Worm (Caenorhabditis elegans) whole organism, late embryonic: Measurements from ENCODE around the gene srm-3.

Experiments used
- C38D4.7 ChIP-seq: fragments of 200-800 bp; sonication (Bioruptor generic); optimal IDR thresholded peaks from 2 replicates; lab custom pipeline; 2018; ENCODE audit warnings: mild to moderate bottlenecking, missing genetic modification characterization, moderate library complexity, missing compliant biosample characterization
- F13H6.1 ChIP-seq: sonication (generic microtip); optimal IDR thresholded peaks from 2 replicates; lab custom pipeline; 2016; ENCODE audit warnings: missing genetic modification characterization, missing compliant biosample characterization
- K02D7.2 ChIP-seq: sonication (generic microtip); optimal IDR thresholded peaks from 2 replicates; lab custom pipeline; 2017; ENCODE audit warnings: mild to moderate bottlenecking, missing genetic modification characterization, missing compliant biosample characterization
- K09A11.1 ChIP-seq: sonication (generic microtip); optimal IDR thresholded peaks from 2 replicates; lab custom pipeline; 2017; ENCODE audit warnings: antibody characterized with exemption, mild to moderate bottlenecking, missing genetic modification characterization, missing compliant biosample characterization; ENCODE audit not compliant: insufficient read depth
- Y22D7AL.16 ChIP-seq: sonication (generic microtip); optimal IDR thresholded peaks from 2 replicates; lab custom pipeline; 2016; ENCODE audit warnings: missing genetic modification characterization, missing compliant biosample characterization
- ahr-1 ChIP-seq: sonication (generic microtip); optimal IDR thresholded peaks from 2 replicates; lab custom pipeline; 2016; ENCODE audit warnings: missing genetic modification characterization, missing compliant biosample characterization
- ceh-18 ChIP-seq: sonication (generic microtip); optimal IDR thresholded peaks from 2 replicates; lab custom pipeline; 2016; ENCODE audit warnings: missing genetic modification characterization, missing compliant biosample characterization
- ceh-19 ChIP-seq: fragments of 200-800 bp; sonication (Bioruptor generic); optimal IDR thresholded peaks from 2 replicates; lab custom pipeline; 2018; ENCODE audit warnings: mild to moderate bottlenecking, missing genetic modification characterization, missing compliant biosample characterization
- ceh-22 ChIP-seq: sonication (generic microtip); optimal IDR thresholded peaks from 2 replicates; lab custom pipeline; 2017; ENCODE audit warnings: missing biosample characterization, missing genetic modification characterization
- ceh-24 ChIP-seq: sonication (generic microtip); optimal IDR thresholded peaks from 2 replicates; lab custom pipeline; 2016; ENCODE audit warnings: mild to moderate bottlenecking, missing genetic modification characterization, missing compliant biosample characterization
- ceh-31 ChIP-seq: sonication (generic microtip); optimal IDR thresholded peaks from 2 replicates; lab custom pipeline; 2016; ENCODE audit warnings: missing genetic modification characterization, missing compliant biosample characterization
- ceh-9 ChIP-seq: sonication (generic microtip); optimal IDR thresholded peaks from 2 replicates; lab custom pipeline; 2016; ENCODE audit warnings: mild to moderate bottlenecking, missing genetic modification characterization, inconsistent platforms, missing compliant biosample characterization
- che-1 ChIP-seq: sonication (generic microtip); optimal IDR thresholded peaks from 2 replicates; lab custom pipeline; 2016; ENCODE audit warnings: mild to moderate bottlenecking, missing genetic modification characterization, missing compliant biosample characterization
- dve-1 ChIP-seq: sonication (generic microtip); optimal IDR thresholded peaks from 2 replicates; lab custom pipeline; 2017; ENCODE audit warnings: antibody characterized with exemption, mild to moderate bottlenecking, missing genetic modification characterization, missing compliant biosample characterization
- elt-2 ChIP-seq: sonication (generic microtip); optimal IDR thresholded peaks from 2 replicates; lab custom pipeline; 2016; ENCODE audit warnings: missing genetic modification reagents, missing genetic modification characterization, missing compliant biosample characterization
- fkh-6 ChIP-seq: sonication (generic microtip); optimal IDR thresholded peaks from 2 replicates; lab custom pipeline; 2016; ENCODE audit warnings: missing genetic modification characterization, missing compliant biosample characterization
- gmeb-2 ChIP-seq: sonication (generic microtip); optimal IDR thresholded peaks from 2 replicates; lab custom pipeline; 2016; ENCODE audit warnings: missing genetic modification characterization, inconsistent platforms, missing compliant biosample characterization
- hlh-15 ChIP-seq: sonication (generic microtip); optimal IDR thresholded peaks from 2 replicates; lab custom pipeline; 2016; ENCODE audit warnings: missing genetic modification characterization, missing compliant biosample characterization
- hlh-30 ChIP-seq: sonication (generic microtip); optimal IDR thresholded peaks from 2 replicates; lab custom pipeline; 2017; ENCODE audit warnings: antibody characterized with exemption, missing genetic modification characterization, missing compliant biosample characterization; ENCODE audit not compliant: insufficient read depth
- lim-6 ChIP-seq: sonication (generic microtip); optimal IDR thresholded peaks from 2 replicates; lab custom pipeline; 2016; ENCODE audit warnings: missing genetic modification characterization, missing compliant biosample characterization
- nfya-1 ChIP-seq: sonication (generic microtip); optimal IDR thresholded peaks from 2 replicates; lab custom pipeline; 2017; ENCODE audit warnings: missing genetic modification characterization, mild to moderate bottlenecking, missing compliant biosample characterization, antibody characterized with exemption, moderate library complexity
- npax-4 ChIP-seq: sonication (generic microtip); optimal IDR thresholded peaks from 2 replicates; lab custom pipeline; 2016; ENCODE audit warnings: missing genetic modification characterization, missing compliant biosample characterization
- odd-2 ChIP-seq: sonication (generic microtip); optimal IDR thresholded peaks from 2 replicates; lab custom pipeline; 2017; ENCODE audit warnings: antibody characterized with exemption, mild to moderate bottlenecking, missing genetic modification characterization, missing compliant biosample characterization
- pag-3 ChIP-seq: sonication (generic microtip); optimal IDR thresholded peaks from 2 replicates; lab custom pipeline; 2016; ENCODE audit warnings: missing compliant biosample characterization, missing genetic modification characterization, borderline replicate concordance
- pat-9 ChIP-seq: fragments of 200-800 bp; sonication (Bioruptor generic); optimal IDR thresholded peaks from 2 replicates; lab custom pipeline; 2018; ENCODE audit warnings: mild to moderate bottlenecking, missing genetic modification characterization, moderate library complexity, missing compliant biosample characterization
- pha-4 ChIP-seq: fragments of 150-350 bp; optimal IDR thresholded peaks from 2 replicates; lab custom pipeline; 2018; ENCODE audit warnings: missing biosample characterization, missing genetic modification reagents, missing genetic modification characterization
- pqm-1 ChIP-seq: sonication (generic microtip); optimal IDR thresholded peaks from 2 replicates; lab custom pipeline; 2016; ENCODE audit warnings: missing genetic modification characterization, missing compliant biosample characterization
- pros-1 ChIP-seq: fragments of 150-350 bp; optimal IDR thresholded peaks from 2 replicates; lab custom pipeline; 2014; ENCODE audit warnings: missing biosample characterization, missing genetic modification reagents, missing genetic modification characterization
- rnt-1 ChIP-seq: sonication (generic microtip); optimal IDR thresholded peaks from 2 replicates; lab custom pipeline; 2016; ENCODE audit warnings: missing genetic modification characterization, missing compliant biosample characterization
- sdc-2 ChIP-seq: sonication (generic microtip); optimal IDR thresholded peaks from 2 replicates; lab custom pipeline; 2016; ENCODE audit warnings: missing genotype, missing genetic modification characterization, missing compliant biosample characterization
- sox-4 ChIP-seq: sonication (generic microtip); optimal IDR thresholded peaks from 2 replicates; lab custom pipeline; 2017; ENCODE audit warnings: mild to moderate bottlenecking, missing genetic modification characterization, inconsistent platforms, missing compliant biosample characterization
- syd-9 ChIP-seq: sonication (generic microtip); optimal IDR thresholded peaks from 2 replicates; lab custom pipeline; 2016; ENCODE audit warnings: mild to moderate bottlenecking, missing genetic modification characterization, moderate library complexity, missing compliant biosample characterization
- tbx-2 ChIP-seq: sonication (generic microtip); optimal IDR thresholded peaks from 2 replicates; lab custom pipeline; 2016; ENCODE audit warnings: missing genetic modification characterization, missing compliant biosample characterization
- tbx-7 ChIP-seq: sonication (generic microtip); optimal IDR thresholded peaks from 2 replicates; lab custom pipeline; 2016; ENCODE audit warnings: missing genotype, missing genetic modification characterization, missing compliant biosample characterization
- unc-42 ChIP-seq: sonication (generic microtip); optimal IDR thresholded peaks from 2 replicates; lab custom pipeline; 2016; ENCODE audit warnings: missing genotype, missing genetic modification characterization, missing compliant biosample characterization
- unc-55 ChIP-seq: sonication (generic microtip); optimal IDR thresholded peaks from 2 replicates; lab custom pipeline; 2017; ENCODE audit warnings: missing biosample characterization, missing genetic modification reagents, missing genetic modification characterization
- zip-5 ChIP-seq: sonication (generic microtip); optimal IDR thresholded peaks from 2 replicates; lab custom pipeline; 2016; ENCODE audit warnings: missing genetic modification characterization, missing compliant biosample characterization

srm-3 gene

ce11 chrIV:9647789-9648361 lies 907 bp upstream of the srm-3 start, which contains the start of gene amph-1:
TSS of gene amph-1 (minus strand) at chrIV:9647873.
- TF ChIP-seq unc-55: peak; percentile 25
- peak; percentile 0 for TF ChIP-seq dve-1 (tag; lab: Kevin White, UChicago)
- TF ChIP-seq unc-42 (tag; lab: Kevin White, UChicago): peak; percentile 11
- TF ChIP-seq pqm-1 (tag; lab: Kevin White, UChicago): no peak
- peak; percentile 43 for TF ChIP-seq ceh-31
- TF ChIP-seq nfya-1 (tag; lab: Kevin White, UChicago): peak; percentile 17
- no peak for TF ChIP-seq Y22D7AL.16 (tag; lab: Kevin White, UChicago)

ce11 chrIV:9651234-9651633 lies 2.5 kb downstream of the srm-3 start, which contains the start of gene chca-1:
TSS of gene chca-1 (plus strand) at chrIV:9651394.
- TF ChIP-seq elt-2 (peak; percentile 69), F13H6.1 (no peak)

DNA sequence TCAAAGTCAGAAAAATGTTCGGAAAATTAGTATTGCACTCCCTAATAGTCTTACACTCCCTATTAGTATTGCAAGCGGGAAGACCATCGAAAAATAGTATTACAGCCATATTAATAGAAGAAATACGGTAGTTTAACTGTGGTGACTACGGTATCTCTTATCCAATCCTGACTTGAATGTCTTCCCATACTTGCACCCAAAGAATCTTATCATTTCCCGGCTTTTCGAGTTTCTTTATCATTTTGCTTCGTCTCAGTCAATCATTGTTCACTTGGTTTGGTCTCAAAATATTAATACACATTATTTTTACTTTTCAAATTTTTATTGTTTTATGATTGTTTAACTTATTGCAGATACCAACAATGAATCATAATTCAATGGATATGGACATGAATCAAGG lies 4.4 kb downstream of the srm-3 start, which contains the start of gene F58G6.3:
Gene F58G6.3 (plus strand): TSS at position 352 of the 400 bp plus-strand sequence.
- TF ChIP-seq odd-2 (tag; lab: Kevin White, UChicago) (no peak), unc-42 (tag; lab: Kevin White, UChicago) (no peak), rnt-1 (no peak), che-1 (tag; lab: Kevin White, UChicago) (no peak), unc-55 (no peak), sdc-2 (tag; lab: Kevin White, UChicago) (no peak), tbx-7 (tag; lab: Kevin White, UChicago) (no peak), pha-4 (tag; lab: Kevin White, UChicago) (no peak), syd-9 (tag; lab: Kevin White, UChicago) (no peak), ceh-24 (tag; lab: Kevin White, UChicago) (no peak), pros-1 (tag; lab: Kevin White, UChicago) (no peak), npax-4 (tag; lab: Kevin White, UChicago) (no peak), ceh-19 (GFP tag; lab: Kevin White, UChicago) (no peak), ceh-18 (tag; lab: Kevin White, UChicago) (no peak), ceh-31 (no peak), K02D7.2 (no peak)

DNA sequence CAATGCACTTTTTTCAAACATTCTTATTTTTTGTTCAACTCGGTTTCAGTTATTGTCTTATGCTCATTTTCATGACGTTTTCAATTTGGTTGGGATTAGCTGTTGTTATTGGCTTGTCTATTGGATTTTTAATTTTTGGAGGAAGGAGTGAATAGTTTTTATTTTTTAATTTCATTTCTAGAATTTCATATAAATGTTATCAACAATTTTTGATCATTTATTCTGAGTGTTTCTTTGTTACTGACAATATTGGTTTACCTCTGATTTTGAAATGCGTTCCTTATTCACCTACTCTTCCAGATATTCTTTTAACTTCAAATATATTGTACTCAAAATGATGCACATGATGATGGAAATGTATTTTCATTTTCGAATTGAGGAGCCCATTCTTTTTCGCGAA lies 5.2 kb downstream of the srm-3 start, which contains the start of gene F58G6.7:
Gene F58G6.7 (plus strand): TSS at position 301 of the 400 bp plus-strand sequence.
- TF ChIP-seq npax-4 (tag; lab: Kevin White, UChicago) (no peak), pros-1 (tag; lab: Kevin White, UChicago) (no peak), K02D7.2 (no peak), sox-4 (tag; lab: Kevin White, UChicago) (no peak), ceh-22 (no peak), che-1 (tag; lab: Kevin White, UChicago) (no peak), hlh-30 (tag; lab: Kevin White, UChicago) (no peak), ceh-9 (tag; lab: Kevin White, UChicago) (no peak)
- TF ChIP-seq, all 69 proteins: peak for 0

ce11 chrIV:9655556-9655955 lies 6.8 kb downstream of the srm-3 start:
- TF ChIP-seq unc-42 (tag; lab: Kevin White, UChicago) (peak; percentile 85), fkh-6 (tag; lab: Kevin White, UChicago) (no peak)
- TF ChIP-seq, all 69 proteins: peak for 1

DNA sequence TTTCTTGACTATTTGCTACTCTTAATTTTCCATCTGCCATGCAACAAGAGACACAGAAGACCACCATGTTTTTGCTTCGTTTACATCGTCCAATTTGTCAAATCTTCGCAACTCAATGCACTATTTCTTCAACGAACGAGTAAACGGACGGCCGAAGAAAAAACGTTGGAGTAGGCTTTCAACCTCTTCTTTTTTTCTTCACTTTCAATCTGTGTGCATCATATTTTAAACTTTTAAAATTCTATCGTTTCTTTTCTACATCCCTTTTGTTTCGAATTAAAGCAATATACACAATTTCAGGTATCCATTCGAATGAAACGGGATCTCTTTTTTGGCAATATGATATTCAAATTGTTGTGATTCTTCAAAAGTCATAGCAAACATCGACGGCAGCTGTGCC lies 9.0 kb downstream of the srm-3 start, which contains the start of gene acc-1:
Gene acc-1 (plus strand): TSS at position 301 of the 400 bp plus-strand sequence.
- no peak for TF ChIP-seq dve-1 (tag; lab: Kevin White, UChicago)
- no peak for TF ChIP-seq zip-5 (tag; lab: Kevin White, UChicago)
- no peak for TF ChIP-seq ahr-1 (tag; lab: Kevin White, UChicago)
- no peak for TF ChIP-seq K09A11.1 (tag; lab: Kevin White, UChicago)
- no peak for TF ChIP-seq syd-9 (tag; lab: Kevin White, UChicago)
- no peak for TF ChIP-seq gmeb-2 (tag; lab: Kevin White, UChicago)
- no peak for TF ChIP-seq lim-6 (tag; lab: Kevin White, UChicago)
- TF ChIP-seq C38D4.7 (GFP tag; lab: Kevin White, UChicago): no peak
- no peak for TF ChIP-seq pat-9
- no peak for TF ChIP-seq tbx-2 (tag; lab: Kevin White, UChicago)
- TF ChIP-seq pag-3 (tag; lab: Kevin White, UChicago): no peak
- no peak for TF ChIP-seq npax-4 (tag; lab: Kevin White, UChicago)
- TF ChIP-seq hlh-15 (tag; lab: Kevin White, UChicago): no peak
